Worm (Caenorhabditis elegans) whole organism, midembryonic: Measurements from ENCODE around the gene pqn-75.

Experiments
- T22C8.4 ChIP-seq: fragments of 200-800 bp; sonication (Bioruptor generic); IDR thresholded peaks from 2 replicates; pipeline ENCODE4 v1.3.6; 2022; ENCODE audit warnings: missing genetic modification characterization, missing compliant biosample characterization
- flt-1 ChIP-seq: fragments of 200-800 bp; sonication (Bioruptor generic); IDR thresholded peaks from 2 replicates; pipeline ENCODE4 v1.3.6; 2022; ENCODE audit warnings: missing genetic modification characterization, missing compliant biosample characterization
- ref-1 ChIP-seq: fragments of 200-800 bp; sonication (Bioruptor generic); conservative IDR thresholded peaks from 2 replicates; pipeline ENCODE4 v1.3.6; 2022; ENCODE audit warnings: missing genetic modification reagents, missing genetic modification characterization, missing compliant biosample characterization
- ztf-29 ChIP-seq: fragments of 200-800 bp; sonication (Bioruptor generic); IDR thresholded peaks from 2 replicates; pipeline ENCODE4 v1.3.6; 2022; ENCODE audit warnings: missing genetic modification reagents, missing genetic modification characterization, missing compliant biosample characterization

DNA sequence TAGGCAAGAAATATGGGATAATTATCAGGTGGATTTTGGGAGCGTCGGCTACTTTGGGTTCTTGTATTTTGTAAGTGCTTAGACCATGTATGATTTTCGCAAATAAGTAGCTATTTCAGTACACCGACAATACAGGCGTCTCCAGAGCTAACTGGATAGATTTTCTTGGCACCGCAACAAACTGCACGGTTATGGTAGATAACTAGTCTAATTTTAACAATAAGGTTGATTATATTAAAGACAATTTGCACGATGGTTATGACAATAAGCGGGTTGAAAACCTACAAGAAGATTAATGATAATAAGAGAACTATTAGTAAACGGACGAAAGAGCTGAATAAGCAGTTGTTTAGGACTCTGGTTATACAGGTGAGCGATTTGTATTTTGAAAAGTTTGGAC is 4.8 kb upstream of the pqn-75 start:
- no peak for TF ChIP-seq T22C8.4
- TF ChIP-seq ref-1 (GFP tag; lab: Robert Waterston, UW) = no peak
- TF ChIP-seq flt-1 (GFP tag; lab: Robert Waterston, UW) = no peak
- no peak for TF ChIP-seq ztf-29 (GFP tag; lab: Robert Waterston, UW)
